Worm (Caenorhabditis elegans) whole organism, L4/young adult: ENCODE data around the gene plep-1.

Experiments used
- W03F9.2 ChIP-seq: fragments of 150-350 bp; optimal IDR thresholded peaks from 2 replicates; lab custom pipeline; 2014; ENCODE audit warnings: missing biosample characterization, missing genetic modification characterization
- him-1 ChIP-seq: sonication (generic microtip); optimal IDR thresholded peaks from 2 replicates; lab custom pipeline; 2016; ENCODE audit warnings: missing genotype, missing genetic modification reagents, missing genetic modification characterization, missing compliant biosample characterization

DNA sequence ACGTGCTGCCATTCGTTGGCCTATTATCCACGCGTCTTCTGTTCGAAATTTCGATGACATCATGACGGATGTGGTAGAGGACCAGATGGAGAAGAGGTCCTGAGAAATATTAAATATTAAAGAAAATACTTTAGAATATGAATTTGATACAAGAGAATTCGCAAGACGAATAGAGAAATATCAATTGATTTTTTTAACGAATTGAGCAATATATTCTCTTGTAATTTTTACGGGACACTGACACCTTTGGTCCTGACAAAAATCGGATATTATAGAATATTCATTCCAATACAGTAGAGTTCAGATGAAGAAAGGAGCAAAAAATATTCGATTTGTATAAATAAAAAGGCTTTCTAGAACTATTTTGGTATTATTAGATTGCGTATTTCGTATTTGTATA, 23.9 kb downstream of the plep-1 start, which contains the start of gene C01F1.6:
- TF ChIP-seq him-1 (tag; lab: Kevin White, UChicago) (no peak), W03F9.2 (tag; lab: Kevin White, UChicago) (no peak)
